Worm (Caenorhabditis elegans): ENCODE measurements around the gene R08D7.5.

- no peak for TF ChIP-seq zag-1 (tag; optimal IDR thresholded peaks at IDR 0.05)
- no peak for TF ChIP-seq nhr-237 (tag; optimal IDR thresholded peaks at IDR 0.05)
- no peak for TF ChIP-seq ztf-11 (tag; optimal IDR thresholded peaks at IDR 0.05)
- no peak for TF ChIP-seq elt-3 (tag; optimal IDR thresholded peaks at IDR 0.05)
- no peak for TF ChIP-seq blmp-1 (tag; optimal IDR thresholded peaks at IDR 0.05)
- TF ChIP-seq nhr-76 (tag; optimal IDR thresholded peaks at IDR 0.05), result no peak
- no peak for TF ChIP-seq unc-130 (tag; optimal IDR thresholded peaks at IDR 0.05)
- TF ChIP-seq lir-3 (tag; optimal IDR thresholded peaks at IDR 0.05; ENCODE audit: poor library complexity), result no peak
Observed at ce11 chrIII:8934378-8934777, 39.5 kb upstream of the R08D7.5 start.
